Worm (Caenorhabditis elegans) whole organism, late embryonic: Measurements from ENCODE around the gene C45G9.12.

ENCODE experiments used
- C38D4.7 ChIP-seq: fragments of 200-800 bp; sonication (Bioruptor generic); optimal IDR thresholded peaks from 2 replicates; lab custom pipeline; 2018; ENCODE audit warnings: mild to moderate bottlenecking, missing genetic modification characterization, moderate library complexity, missing compliant biosample characterization
- ama-1 ChIP-seq: fragments of 150-350 bp; optimal IDR thresholded peaks from 2 replicates; lab custom pipeline; 2014
- ceh-18 ChIP-seq: sonication (generic microtip); optimal IDR thresholded peaks from 2 replicates; lab custom pipeline; 2016; ENCODE audit warnings: missing genetic modification characterization, missing compliant biosample characterization
- dve-1 ChIP-seq: sonication (generic microtip); optimal IDR thresholded peaks from 2 replicates; lab custom pipeline; 2017; ENCODE audit warnings: antibody characterized with exemption, mild to moderate bottlenecking, missing genetic modification characterization, missing compliant biosample characterization
- elt-2 ChIP-seq: sonication (generic microtip); optimal IDR thresholded peaks from 2 replicates; lab custom pipeline; 2016; ENCODE audit warnings: missing genetic modification reagents, missing genetic modification characterization, missing compliant biosample characterization
- fax-1 ChIP-seq: sonication (generic microtip); optimal IDR thresholded peaks from 2 replicates; lab custom pipeline; 2016; ENCODE audit warnings: missing genotype, missing genetic modification characterization, missing compliant biosample characterization
- fkh-6 ChIP-seq: sonication (generic microtip); optimal IDR thresholded peaks from 2 replicates; lab custom pipeline; 2016; ENCODE audit warnings: missing genetic modification characterization, missing compliant biosample characterization
- hlh-30 ChIP-seq: sonication (generic microtip); optimal IDR thresholded peaks from 2 replicates; lab custom pipeline; 2017; ENCODE audit warnings: antibody characterized with exemption, missing genetic modification characterization, missing compliant biosample characterization; ENCODE audit not compliant: insufficient read depth
- mec-3 ChIP-seq: sonication (generic microtip); optimal IDR thresholded peaks from 2 replicates; lab custom pipeline; 2016; ENCODE audit warnings: borderline replicate concordance, missing genetic modification characterization, missing compliant biosample characterization
- nhr-232 ChIP-seq: sonication (generic microtip); optimal IDR thresholded peaks from 2 replicates; lab custom pipeline; 2016; ENCODE audit warnings: missing genetic modification characterization, missing compliant biosample characterization
- pax-1 ChIP-seq: fragments of 150-350 bp; optimal IDR thresholded peaks from 2 replicates; lab custom pipeline; 2014; ENCODE audit warnings: missing biosample characterization, missing genetic modification characterization
- rnt-1 ChIP-seq: sonication (generic microtip); optimal IDR thresholded peaks from 2 replicates; lab custom pipeline; 2016; ENCODE audit warnings: missing genetic modification characterization, missing compliant biosample characterization
- unc-55 ChIP-seq: sonication (generic microtip); optimal IDR thresholded peaks from 2 replicates; lab custom pipeline; 2017; ENCODE audit warnings: missing biosample characterization, missing genetic modification reagents, missing genetic modification characterization

- TF ChIP-seq nhr-232 (tag; lab: Kevin White, UChicago) (no peak), ama-1 (lab: Kevin White, UChicago) (no peak), elt-2 (tag; lab: Kevin White, UChicago) (no peak), pax-1 (no peak), ceh-18 (tag; lab: Kevin White, UChicago) (no peak), fax-1 (tag; lab: Kevin White, UChicago) (no peak), mec-3 (no peak), dve-1 (tag; lab: Kevin White, UChicago) (no peak), C38D4.7 (no peak), hlh-30 (tag; lab: Kevin White, UChicago) (no peak), fkh-6 (tag; lab: Kevin White, UChicago) (no peak), unc-55 (GFP tag; lab: Kevin White, UChicago) (no peak), rnt-1 (no peak)
Observed at ce11 chrIII:5044709-5045108, 26.7 kb downstream of the C45G9.12 start, which contains the start of gene C45G9.14.
